Fruit fly (Drosophila melanogaster): Measurements from ENCODE around the gene Cdk5alpha.
A peak's percentile ranks its signal among the peaks of the same experiment; 100 is the strongest.

The Cdk5alpha gene

DNA sequence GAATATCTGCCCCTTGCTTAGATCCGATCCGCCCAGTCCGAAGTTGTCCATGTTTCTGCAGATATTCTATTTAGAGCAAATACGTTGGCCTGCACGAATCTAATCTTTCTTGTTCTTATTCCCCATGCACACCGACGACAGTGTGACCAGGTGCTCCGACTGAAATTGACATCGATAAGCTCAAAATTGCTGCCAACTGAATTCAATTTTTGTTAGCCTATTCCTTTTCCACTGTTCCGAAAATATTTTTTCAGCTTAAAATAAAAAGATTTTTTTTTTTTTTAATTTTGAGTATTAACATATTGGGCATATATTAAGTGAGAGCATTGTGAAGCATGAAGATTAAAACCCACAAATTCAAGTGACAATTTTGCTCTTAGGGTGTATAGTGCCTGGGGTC is 7.0 kb downstream of the Cdk5alpha start, which contains the start of gene nmd:
Gene nmd, minus strand, starts transcription at position 162 of the 400 bp plus-strand sequence.
- peak; percentile 69 for TF ChIP-seq woc (GFP tag; optimal IDR thresholded peaks at IDR 0.05)
- no peak for TF ChIP-seq brk (GFP tag; optimal IDR thresholded peaks at IDR 0.05)
- TF ChIP-seq HLH106 (tag; optimal IDR thresholded peaks at IDR 0.05), result peak; percentile 21
- TF ChIP-seq CrebA (GFP tag; optimal IDR thresholded peaks at IDR 0.05; ENCODE audit: borderline replicate concordance), result no peak
- TF ChIP-seq rgr (GFP tag; optimal IDR thresholded peaks at IDR 0.05), result no peak
- no peak for TF ChIP-seq lola (GFP tag; optimal IDR thresholded peaks at IDR 0.05)
- TF ChIP-seq dmrt93B (GFP tag; optimal IDR thresholded peaks at IDR 0.05), result no peak
- TF ChIP-seq Rel (GFP tag; optimal IDR thresholded peaks at IDR 0.05), result no peak
- TF ChIP-seq Rel (tag; optimal IDR thresholded peaks at IDR 0.05), result peak; percentile 70
- no peak for TF ChIP-seq psq (GFP tag; optimal IDR thresholded peaks at IDR 0.05)

DNA sequence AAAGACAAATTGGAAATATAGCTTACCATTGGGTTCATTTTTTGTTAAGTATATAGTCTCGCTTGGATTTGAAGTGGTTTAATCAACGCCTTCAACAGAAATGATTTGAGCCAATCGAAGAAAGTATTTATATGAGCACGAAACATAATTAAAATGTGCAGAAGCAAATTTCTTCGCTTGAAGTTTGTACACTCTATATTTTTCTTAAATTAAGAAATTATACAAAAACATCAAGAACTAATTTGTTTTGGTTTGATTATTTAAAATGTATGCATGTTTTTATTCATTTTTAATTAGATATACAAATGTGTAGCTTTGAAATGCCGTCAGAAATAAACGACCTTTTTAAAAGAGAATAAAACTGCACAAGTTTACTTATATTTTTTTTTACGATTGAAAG is 8.8 kb downstream of the Cdk5alpha start, which contains the start of gene CG13138:
Gene CG13138, minus strand, starts transcription at position 101 of the 400 bp plus-strand sequence.
- TF ChIP-seq h (GFP tag; optimal IDR thresholded peaks at IDR 0.05) (no peak), woc (GFP tag; optimal IDR thresholded peaks at IDR 0.05) (no peak)

DNA sequence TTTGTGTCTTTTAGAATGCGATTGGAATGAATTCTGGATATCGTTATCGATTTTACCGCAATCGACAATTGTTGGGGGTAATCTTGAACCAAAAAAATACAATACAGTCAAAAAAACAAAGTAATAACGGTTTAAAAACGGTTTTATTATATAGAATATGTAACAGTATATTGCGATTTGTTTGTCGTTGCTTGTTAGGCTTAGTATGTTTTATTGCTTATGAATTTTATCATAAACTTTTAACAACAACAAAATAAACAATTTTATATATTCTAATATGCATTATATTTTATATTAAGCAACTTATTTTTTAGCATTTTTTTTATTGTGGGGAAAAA is 11.0 kb downstream of the Cdk5alpha start, which contains the start of gene CYLD:
Gene CYLD, minus strand, starts transcription at position 38 of the 338 bp plus-strand sequence.
- TF ChIP-seq jim (GFP tag; optimal IDR thresholded peaks at IDR 0.05), result no peak
- TF ChIP-seq fru (GFP tag; optimal IDR thresholded peaks at IDR 0.05), result no peak
- peak; percentile 14 for TF ChIP-seq ey (GFP tag; optimal IDR thresholded peaks at IDR 0.05)
- no peak for TF ChIP-seq Dif (GFP tag; optimal IDR thresholded peaks at IDR 0.05; ENCODE audit: partially characterized antibody)
- no peak for TF ChIP-seq br (GFP tag; optimal IDR thresholded peaks at IDR 0.05)
- no peak for TF ChIP-seq CG32264 (GFP tag; optimal IDR thresholded peaks at IDR 0.05)
- TF ChIP-seq dl (GFP tag; optimal IDR thresholded peaks at IDR 0.05; ENCODE audit: insufficient read depth in 1 of 2, partially characterized antibody in 2 of 2), result no peak
- peak; percentile 64 for TF ChIP-seq rgr (GFP tag; optimal IDR thresholded peaks at IDR 0.05)
- peak; percentile 70 for TF ChIP-seq Hnf4 (GFP tag; optimal IDR thresholded peaks at IDR 0.05)
- TF ChIP-seq pan (optimal IDR thresholded peaks at IDR 0.05), result no peak
- TF ChIP-seq Hr83 (GFP tag; optimal IDR thresholded peaks at IDR 0.05; ENCODE audit: poor library complexity, severe bottlenecking), result no peak
- TF ChIP-seq sage (GFP tag; optimal IDR thresholded peaks at IDR 0.05), result peak; percentile 7
- TF ChIP-seq foxo (GFP tag; optimal IDR thresholded peaks at IDR 0.05), result peak in 1 of 2 experiments; percentile 62
- TF ChIP-seq Hr78 (GFP tag; optimal IDR thresholded peaks at IDR 0.05), result no peak
- TF ChIP-seq sv (GFP tag; optimal IDR thresholded peaks at IDR 0.05), result no peak
- TF ChIP-seq N (GFP tag; optimal IDR thresholded peaks at IDR 0.05), result no peak
- no peak for TF ChIP-seq Myc (optimal IDR thresholded peaks at IDR 0.05)
- TF ChIP-seq Jra (GFP tag; optimal IDR thresholded peaks at IDR 0.05), result peak; percentile 56
- no peak for TF ChIP-seq h (GFP tag; optimal IDR thresholded peaks at IDR 0.05)
- TF ChIP-seq woc (GFP tag; optimal IDR thresholded peaks at IDR 0.05), result peak; percentile 4
- TF ChIP-seq brk (GFP tag; optimal IDR thresholded peaks at IDR 0.05), result peak; percentile 68
- TF ChIP-seq usp (GFP tag; optimal IDR thresholded peaks at IDR 0.05), result no peak
- no peak for TF ChIP-seq Mio (GFP tag; optimal IDR thresholded peaks at IDR 0.05)
- TF ChIP-seq OdsH (GFP tag; optimal IDR thresholded peaks at IDR 0.05), result peak; percentile 50
- no peak for TF ChIP-seq Vsx2 (GFP tag; optimal IDR thresholded peaks at IDR 0.05; ENCODE audit: partially characterized antibody)
- TF ChIP-seq CG9705 (GFP tag; optimal IDR thresholded peaks at IDR 0.05), result peak; percentile 34
- TF ChIP-seq dmrt93B (GFP tag; optimal IDR thresholded peaks at IDR 0.05), result no peak
- no peak for TF ChIP-seq Abd-B (GFP tag; optimal IDR thresholded peaks at IDR 0.05)
- TF ChIP-seq Sp1 (GFP tag; optimal IDR thresholded peaks at IDR 0.05), result no peak
- TF ChIP-seq HLH106 (tag; optimal IDR thresholded peaks at IDR 0.05), result peak; percentile 60
- no peak for TF ChIP-seq GATAd (GFP tag; optimal IDR thresholded peaks at IDR 0.05)
- TF ChIP-seq Rel (GFP tag; optimal IDR thresholded peaks at IDR 0.05), result no peak
- TF ChIP-seq Rel (tag; optimal IDR thresholded peaks at IDR 0.05), result no peak
- TF ChIP-seq lola (GFP tag; optimal IDR thresholded peaks at IDR 0.05), result no peak
- TF ChIP-seq tai (GFP tag; optimal IDR thresholded peaks at IDR 0.05), result no peak
- TF ChIP-seq psq (GFP tag; optimal IDR thresholded peaks at IDR 0.05), result peak; percentile 25
- TF ChIP-seq CrebA (GFP tag; optimal IDR thresholded peaks at IDR 0.05; ENCODE audit: borderline replicate concordance), result no peak
- TF ChIP-seq Dfd (GFP tag; optimal IDR thresholded peaks at IDR 0.05), result no peak
- TF ChIP-seq dsf (GFP tag; optimal IDR thresholded peaks at IDR 0.05; ENCODE audit: borderline replicate concordance), result no peak

All from whole organism, wandering third instar larva.